Fruit fly (Drosophila melanogaster): Measurements from ENCODE around the gene Myo61F.
A peak's percentile ranks its signal among the peaks of the same experiment; 100 is the strongest.

Myo61F gene

DNA sequence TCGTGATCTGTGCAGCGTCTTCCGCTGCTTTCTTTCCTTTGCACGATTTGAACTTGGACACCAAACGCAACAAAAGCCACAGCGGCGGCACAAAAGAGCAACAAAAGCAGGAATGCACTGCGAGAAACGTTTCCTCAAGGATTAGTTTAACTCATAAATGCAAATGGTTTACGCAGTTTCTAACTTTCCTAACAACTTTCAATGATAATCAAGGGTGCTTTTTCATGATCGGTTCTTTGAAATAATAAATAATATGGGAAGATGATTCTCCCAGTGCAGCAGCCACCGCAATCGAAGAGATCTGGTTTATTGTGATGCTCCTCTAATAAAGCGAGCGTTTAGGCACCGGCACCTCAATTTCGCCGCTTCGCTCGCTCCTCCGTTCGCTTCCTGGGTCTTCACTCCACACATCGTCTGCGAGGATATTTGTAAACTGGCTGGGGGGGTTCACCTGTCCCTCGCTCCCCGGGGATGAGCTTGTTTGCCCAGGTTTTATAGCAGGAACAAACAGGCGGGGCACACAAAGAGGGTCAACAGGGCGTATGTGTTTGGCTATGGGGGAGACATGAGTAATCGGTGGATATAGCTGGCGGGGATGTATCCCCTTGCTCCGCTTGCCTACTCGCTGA lies 931 bp downstream of the Myo61F start (continued):
- TF ChIP-seq CG6654 (GFP tag; optimal IDR thresholded peaks at IDR 0.05) (peak; percentile 51), Mes4 (GFP tag; optimal IDR thresholded peaks at IDR 0.05) (peak; percentile 70), Oaz (GFP tag; IDR thresholded peaks at IDR 0.05) (peak; percentile 36; the same call in 1 of the 2 replicates), CG7745 (tag; optimal IDR thresholded peaks at IDR 0.05) (no peak), Fer3 (tag; optimal IDR thresholded peaks at IDR 0.05) (peak; percentile 64), CG8089 (GFP tag; optimal IDR thresholded peaks at IDR 0.05) (peak; percentile 61), CG14050 (GFP tag; IDR thresholded peaks at IDR 0.05) (peak; percentile 56; the same call in 2 of the 3 replicates), Sox102F (GFP tag; optimal IDR thresholded peaks at IDR 0.05) (peak; percentile 93), sens (GFP tag) (peak; percentile 98), CG12299 (tag; optimal IDR thresholded peaks at IDR 0.05) (peak; percentile 27), CG12155 (GFP tag; optimal IDR thresholded peaks at IDR 0.05) (peak; percentile 33), dan (GFP tag; IDR thresholded peaks at IDR 0.05) (no peak; the same call in 1 of the 2 replicates), Mrtf (GFP tag; IDR thresholded peaks at IDR 0.05) (peak; percentile 56; the same call in 1 of the 3 replicates), tgo (GFP tag; IDR thresholded peaks at IDR 0.05) (peak; percentile 79), CG2712 (tag; optimal IDR thresholded peaks at IDR 0.05) (peak; percentile 89), CG2116 (GFP tag; optimal IDR thresholded peaks at IDR 0.05) (peak; percentile 19), fd64A (GFP tag; optimal IDR thresholded peaks at IDR 0.05) (peak; percentile 78), Med (GFP tag) (peak; percentile 78), crol (GFP tag; IDR thresholded peaks at IDR 0.05) (0 out of 2 replicates have a peak, but pooled peaks have one; percentile 13), CG14710 (tag; optimal IDR thresholded peaks at IDR 0.05) (peak; percentile 73), Doc3 (GFP tag; IDR thresholded peaks at IDR 0.05; ENCODE audit: partially characterized antibody) (no peak), CG31441 (GFP tag; IDR thresholded peaks at IDR 0.05) (peak; percentile 90), CG18619 (GFP tag; optimal IDR thresholded peaks at IDR 0.05) (peak; percentile 57), sob (GFP tag; IDR thresholded peaks at IDR 0.05) (peak; percentile 69; the same call in 1 of the 2 replicates), salm (tag; optimal IDR thresholded peaks at IDR 0.05) (peak; percentile 29), Doc2 (GFP tag; IDR thresholded peaks at IDR 0.05) (no peak), CG14014 (GFP tag; IDR thresholded peaks at IDR 0.05) (peak; percentile 42; the same call in 1 of the 2 replicates), CG8281 (tag; optimal IDR thresholded peaks at IDR 0.05) (peak; percentile 53), CG16863 (GFP tag; optimal IDR thresholded peaks at IDR 0.05) (peak; percentile 75), Ravus (GFP tag; IDR thresholded peaks at IDR 0.05) (peak; percentile 15; the same call in 1 of the 2 replicates), CG7271 (tag; optimal IDR thresholded peaks at IDR 0.05) (no peak), slou (GFP tag; optimal IDR thresholded peaks at IDR 0.05) (peak; percentile 22), H2.0 (GFP tag; IDR thresholded peaks at IDR 0.05) (peak; percentile 76), dmrt99B (tag; optimal IDR thresholded peaks at IDR 0.05) (peak; percentile 92), onecut (GFP tag; IDR thresholded peaks at IDR 0.05) (peak; percentile 80), ac (GFP tag; optimal IDR thresholded peaks at IDR 0.05) (no peak), CHES-1-like (GFP tag; optimal IDR thresholded peaks at IDR 0.05) (peak; percentile 33), Atf-2 (GFP tag; optimal IDR thresholded peaks at IDR 0.05) (peak; percentile 52)

dm6 chr3L:1320230-1320930 lies 2.1 kb downstream of the Myo61F start:
- TF ChIP-seq CG7987 (GFP tag; optimal IDR thresholded peaks at IDR 0.05) (no peak), CG7271 (tag; optimal IDR thresholded peaks at IDR 0.05) (no peak), CG14050 (GFP tag; IDR thresholded peaks at IDR 0.05) (no peak), Vsx1 (GFP tag; optimal IDR thresholded peaks at IDR 0.05) (no peak), Sry-β (GFP tag; optimal IDR thresholded peaks at IDR 0.05) (no peak), CG17328 (GFP tag; IDR thresholded peaks at IDR 0.05) (no peak), Rx (GFP tag; IDR thresholded peaks at IDR 0.05) (no peak), CG9876 (GFP tag; optimal IDR thresholded peaks at IDR 0.05) (no peak), Dbx (GFP tag; IDR thresholded peaks at IDR 0.05) (0 out of 3 replicates have a peak, but pooled peaks have one; percentile 24), Dll (GFP tag; IDR thresholded peaks at IDR 0.05; ENCODE audit: partially characterized antibody) (no peak), repo (GFP tag; optimal IDR thresholded peaks at IDR 0.05) (no peak), CG13424 (tag; optimal IDR thresholded peaks at IDR 0.05) (peak; percentile 5), ftz-f1 (GFP tag; optimal IDR thresholded peaks at IDR 0.05) (no peak), Neu2 (GFP tag; optimal IDR thresholded peaks at IDR 0.05; ENCODE audit: borderline replicate concordance) (no peak)

Data from whole organism, embryonic.